Worm (Caenorhabditis elegans): Measurements from ENCODE around the gene B0303.11.

The B0303.11 gene

DNA sequence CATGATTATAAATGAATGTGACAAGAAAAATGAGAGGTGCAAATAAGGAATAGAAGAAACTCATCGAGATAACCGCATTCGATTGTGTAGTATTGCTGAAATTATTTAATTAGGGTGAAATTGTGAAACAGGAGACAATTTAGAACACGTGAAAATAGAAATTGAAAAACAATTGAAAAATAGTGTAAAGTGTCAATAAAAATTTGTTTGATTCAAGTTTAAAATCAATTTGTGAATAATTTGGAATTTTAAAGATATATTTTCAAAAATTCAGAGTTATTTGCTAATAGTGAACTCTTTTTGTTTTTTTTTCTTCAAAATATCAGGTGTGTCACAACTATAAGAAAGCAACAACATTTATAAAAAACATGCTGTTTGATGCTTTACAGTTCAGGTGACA lies 21.1 kb upstream of the B0303.11 start, which contains the start of gene ZK370.4:
Gene ZK370.4 (minus strand): TSS at position 101 of the 400 bp plus-strand sequence.
- TF ChIP-seq ztf-29 (GFP tag; IDR thresholded peaks at IDR 0.05) = no peak
- TF ChIP-seq ztf-23 (GFP tag; IDR thresholded peaks at IDR 0.05) = no peak
- TF ChIP-seq med-1 (GFP tag; optimal IDR thresholded peaks at IDR 0.05; ENCODE audit: insufficient read depth) = no peak
- no peak for TF ChIP-seq cog-1 (tag; optimal IDR thresholded peaks at IDR 0.05)
- no peak for TF ChIP-seq tab-1 (GFP tag; IDR thresholded peaks at IDR 0.05)
- no peak for TF ChIP-seq T22C8.4 (GFP tag; IDR thresholded peaks at IDR 0.05)
- TF ChIP-seq klf-2 (GFP tag; conservative IDR thresholded peaks at IDR 0.05) = no peak
- TF ChIP-seq flt-1 (GFP tag; IDR thresholded peaks at IDR 0.05) = no peak
- no peak for TF ChIP-seq ref-1 (GFP tag; conservative IDR thresholded peaks at IDR 0.05)

DNA sequence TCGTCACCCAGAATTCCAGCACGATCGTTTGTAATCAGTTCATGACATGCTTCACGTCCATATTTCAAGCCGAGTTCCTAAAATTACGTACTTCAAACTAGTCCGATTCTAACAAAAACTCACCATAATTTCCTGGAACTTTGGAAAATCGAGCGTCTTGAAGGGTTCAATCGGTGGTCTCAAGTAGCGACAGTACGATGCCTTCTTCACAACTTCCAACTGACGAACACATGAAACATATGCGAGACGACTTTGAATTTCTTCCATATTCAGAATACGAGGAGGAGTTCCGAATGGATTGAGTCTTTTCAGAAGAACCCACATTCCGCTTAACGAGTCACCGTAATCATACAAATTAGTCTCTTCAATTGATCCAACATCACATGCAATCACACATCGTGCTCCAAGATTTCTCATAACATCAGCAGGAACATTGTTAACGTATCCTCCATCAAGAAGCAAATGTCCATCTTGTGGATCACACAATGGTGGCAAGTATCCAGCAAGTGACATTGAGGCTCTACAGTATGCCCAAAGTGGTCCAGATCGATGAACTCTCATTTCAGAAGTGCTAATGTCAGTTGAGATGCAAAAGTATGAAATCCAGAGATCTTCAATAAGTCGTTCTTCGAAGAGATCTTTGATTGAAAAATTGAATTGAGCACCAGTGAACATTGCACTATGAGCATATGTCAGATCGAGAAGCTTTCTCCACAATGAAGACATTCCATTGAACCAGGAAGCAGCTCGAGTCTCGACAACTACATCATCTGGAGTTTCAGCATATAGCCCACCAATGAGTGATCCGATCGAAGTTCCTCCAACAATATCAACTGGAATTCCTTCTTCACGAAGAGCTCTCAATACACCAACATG lies 16.0 kb upstream of the B0303.11 start:
- TF ChIP-seq med-1 (GFP tag; optimal IDR thresholded peaks at IDR 0.05; ENCODE audit: insufficient read depth) (no peak), T22C8.4 (GFP tag; IDR thresholded peaks at IDR 0.05) (no peak), klf-2 (GFP tag; conservative IDR thresholded peaks at IDR 0.05) (no peak), cog-1 (tag; optimal IDR thresholded peaks at IDR 0.05) (no peak), ztf-29 (GFP tag; IDR thresholded peaks at IDR 0.05) (no peak), ztf-23 (GFP tag; IDR thresholded peaks at IDR 0.05) (no peak), ref-1 (GFP tag; conservative IDR thresholded peaks at IDR 0.05) (no peak), flt-1 (GFP tag; IDR thresholded peaks at IDR 0.05) (no peak), tab-1 (GFP tag; IDR thresholded peaks at IDR 0.05) (no peak)

DNA sequence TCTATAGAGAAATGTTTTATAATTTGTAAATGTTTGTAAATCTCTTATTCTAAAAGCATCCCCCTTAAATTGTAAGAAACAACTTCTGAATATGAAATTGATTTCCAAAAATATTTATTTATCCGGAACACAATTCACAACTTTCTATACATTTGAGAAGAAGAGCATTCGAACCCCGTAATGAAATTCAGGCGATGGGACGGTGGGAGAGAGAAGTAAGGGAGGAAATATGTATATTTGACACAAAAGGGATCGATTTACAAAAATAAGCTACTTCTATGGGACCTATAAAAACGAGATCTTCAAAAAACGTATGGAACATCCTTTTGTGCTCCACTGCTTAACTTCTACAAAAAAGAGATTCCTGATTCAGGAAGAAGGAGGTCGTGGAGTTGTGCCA lies 15.0 kb upstream of the B0303.11 start:
- no peak for TF ChIP-seq flt-1 (GFP tag; IDR thresholded peaks at IDR 0.05)
- no peak for TF ChIP-seq med-1 (GFP tag; optimal IDR thresholded peaks at IDR 0.05; ENCODE audit: insufficient read depth)
- TF ChIP-seq ref-1 (GFP tag; conservative IDR thresholded peaks at IDR 0.05) = no peak
- TF ChIP-seq cog-1 (tag; optimal IDR thresholded peaks at IDR 0.05) = no peak
- no peak for TF ChIP-seq tab-1 (GFP tag; IDR thresholded peaks at IDR 0.05)
- no peak for TF ChIP-seq ztf-23 (GFP tag; IDR thresholded peaks at IDR 0.05)
- no peak for TF ChIP-seq ztf-29 (GFP tag; IDR thresholded peaks at IDR 0.05)
- no peak for TF ChIP-seq T22C8.4 (GFP tag; IDR thresholded peaks at IDR 0.05)
- no peak for TF ChIP-seq klf-2 (GFP tag; conservative IDR thresholded peaks at IDR 0.05)

DNA sequence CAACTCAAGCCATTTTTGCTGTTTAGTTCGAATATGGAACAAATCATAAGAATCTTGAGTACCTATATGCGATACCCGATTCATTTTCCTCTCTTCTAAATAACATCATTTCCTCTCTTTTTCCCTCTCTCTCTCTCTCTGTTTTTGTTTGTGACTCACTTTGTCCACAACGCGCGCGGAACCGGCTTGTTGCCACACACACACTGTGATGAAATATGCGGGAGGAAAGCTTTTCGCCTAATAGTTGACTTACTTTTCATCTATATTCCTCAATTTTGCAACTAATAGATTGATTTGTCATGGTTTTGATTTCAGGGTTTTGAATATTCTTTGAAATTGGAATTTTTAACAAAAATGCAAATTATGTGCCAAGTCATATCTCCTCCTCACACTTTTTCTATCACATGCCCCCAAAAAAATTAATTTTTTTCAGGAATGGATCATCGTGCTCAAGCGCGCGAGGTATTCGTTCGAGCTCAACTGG lies 9.6 kb upstream of the B0303.11 start, which contains the start of gene hipr-1:
Gene hipr-1 (plus strand): TSS at position 434 of the 484 bp plus-strand sequence.
- no peak for TF ChIP-seq ztf-29 (GFP tag; IDR thresholded peaks at IDR 0.05)
- TF ChIP-seq ztf-23 (GFP tag; IDR thresholded peaks at IDR 0.05) = no peak
- TF ChIP-seq cog-1 (tag; optimal IDR thresholded peaks at IDR 0.05) = no peak
- TF ChIP-seq flt-1 (GFP tag; IDR thresholded peaks at IDR 0.05) = no peak
- TF ChIP-seq T22C8.4 (GFP tag; IDR thresholded peaks at IDR 0.05) = no peak
- TF ChIP-seq tab-1 (GFP tag; IDR thresholded peaks at IDR 0.05) = no peak
- TF ChIP-seq med-1 (GFP tag; optimal IDR thresholded peaks at IDR 0.05; ENCODE audit: insufficient read depth) = no peak
- no peak for TF ChIP-seq klf-2 (GFP tag; conservative IDR thresholded peaks at IDR 0.05)
- no peak for TF ChIP-seq ref-1 (GFP tag; conservative IDR thresholded peaks at IDR 0.05)

DNA sequence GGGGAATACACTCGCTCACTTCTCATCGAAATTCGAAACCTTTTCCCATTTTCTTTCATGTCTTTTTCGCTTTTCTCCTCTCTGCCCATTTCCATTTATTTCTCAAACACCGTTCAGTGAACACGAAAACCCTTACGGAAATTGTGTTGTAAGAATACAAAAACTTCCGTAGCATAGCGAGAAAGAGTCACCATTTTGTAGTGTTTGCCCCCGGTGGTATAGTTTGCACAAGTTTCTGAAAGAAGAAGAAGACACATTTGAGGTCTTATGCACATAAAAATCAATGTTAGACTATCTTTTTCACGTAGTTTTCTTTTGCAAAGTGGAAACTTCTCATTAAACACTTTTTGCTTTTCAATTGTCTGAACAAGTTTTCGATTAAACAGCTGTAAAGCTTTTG lies 8.9 kb upstream of the B0303.11 start:
- TF ChIP-seq T22C8.4 (GFP tag; IDR thresholded peaks at IDR 0.05) (no peak), ztf-29 (GFP tag; IDR thresholded peaks at IDR 0.05) (no peak), tab-1 (GFP tag; IDR thresholded peaks at IDR 0.05) (no peak), klf-2 (GFP tag; conservative IDR thresholded peaks at IDR 0.05) (no peak), med-1 (GFP tag; optimal IDR thresholded peaks at IDR 0.05; ENCODE audit: insufficient read depth) (no peak), ref-1 (GFP tag; conservative IDR thresholded peaks at IDR 0.05) (no peak), ztf-23 (GFP tag; IDR thresholded peaks at IDR 0.05) (no peak), flt-1 (GFP tag; IDR thresholded peaks at IDR 0.05) (no peak), cog-1 (tag; optimal IDR thresholded peaks at IDR 0.05) (no peak)

DNA sequence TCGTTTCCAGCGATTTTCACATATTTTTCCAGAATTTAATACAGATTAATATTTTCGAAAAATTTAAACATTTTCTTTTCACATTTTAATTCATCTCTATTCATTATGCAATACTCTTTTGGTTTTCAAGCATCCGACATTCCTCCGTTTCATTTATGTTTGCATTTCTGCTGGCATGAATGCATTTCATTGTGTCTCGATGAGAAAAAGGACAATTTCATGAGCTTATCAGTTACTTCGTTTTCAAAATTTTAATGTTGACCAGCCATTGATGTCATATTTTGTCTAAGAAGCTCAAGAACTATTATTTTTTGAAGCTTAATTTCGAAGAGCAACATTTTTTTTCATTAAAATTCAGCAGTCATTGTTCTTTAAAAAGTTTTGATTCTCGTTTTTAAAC lies 8.4 kb upstream of the B0303.11 start:
- TF ChIP-seq ztf-23 (GFP tag; IDR thresholded peaks at IDR 0.05) = no peak
- no peak for TF ChIP-seq ztf-29 (GFP tag; IDR thresholded peaks at IDR 0.05)
- no peak for TF ChIP-seq ref-1 (GFP tag; conservative IDR thresholded peaks at IDR 0.05)
- TF ChIP-seq flt-1 (GFP tag; IDR thresholded peaks at IDR 0.05) = no peak
- no peak for TF ChIP-seq tab-1 (GFP tag; IDR thresholded peaks at IDR 0.05)
- no peak for TF ChIP-seq T22C8.4 (GFP tag; IDR thresholded peaks at IDR 0.05)
- TF ChIP-seq med-1 (GFP tag; optimal IDR thresholded peaks at IDR 0.05; ENCODE audit: insufficient read depth) = no peak
- no peak for TF ChIP-seq cog-1 (tag; optimal IDR thresholded peaks at IDR 0.05)
- no peak for TF ChIP-seq klf-2 (GFP tag; conservative IDR thresholded peaks at IDR 0.05)

DNA sequence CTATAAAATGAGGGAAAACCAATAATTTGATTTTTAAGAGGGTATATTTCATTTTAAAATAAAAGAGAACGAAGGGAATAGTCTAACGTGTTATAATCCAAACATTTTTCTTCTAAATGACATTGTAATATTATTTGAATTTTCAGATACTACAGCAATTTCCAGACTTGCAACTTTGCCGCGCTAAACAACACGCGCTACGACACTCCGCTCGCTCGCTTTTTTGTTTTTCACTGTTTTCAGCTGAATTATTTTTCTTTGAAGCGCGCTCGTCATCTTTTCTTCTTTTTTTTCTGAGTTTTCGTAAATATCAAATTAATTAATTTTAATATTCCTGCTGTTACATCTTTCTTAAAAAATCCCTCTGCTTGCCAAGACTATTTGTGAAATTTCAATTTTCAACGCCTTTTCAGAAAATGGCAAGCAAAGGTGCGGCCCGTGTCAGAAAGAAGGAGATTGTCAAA lies 7.1 kb upstream of the B0303.11 start, which contains the start of gene mrpl-11:
Gene mrpl-11 (plus strand): TSS at position 414 of the 464 bp plus-strand sequence.
- TF ChIP-seq T22C8.4 (GFP tag; IDR thresholded peaks at IDR 0.05) (no peak), tab-1 (GFP tag; IDR thresholded peaks at IDR 0.05) (no peak), cog-1 (tag; optimal IDR thresholded peaks at IDR 0.05) (no peak), med-1 (GFP tag; optimal IDR thresholded peaks at IDR 0.05; ENCODE audit: insufficient read depth) (no peak), ref-1 (GFP tag; conservative IDR thresholded peaks at IDR 0.05) (no peak), klf-2 (GFP tag; conservative IDR thresholded peaks at IDR 0.05) (no peak), ztf-29 (GFP tag; IDR thresholded peaks at IDR 0.05) (no peak), flt-1 (GFP tag; IDR thresholded peaks at IDR 0.05) (no peak), ztf-23 (GFP tag; IDR thresholded peaks at IDR 0.05) (no peak)

DNA sequence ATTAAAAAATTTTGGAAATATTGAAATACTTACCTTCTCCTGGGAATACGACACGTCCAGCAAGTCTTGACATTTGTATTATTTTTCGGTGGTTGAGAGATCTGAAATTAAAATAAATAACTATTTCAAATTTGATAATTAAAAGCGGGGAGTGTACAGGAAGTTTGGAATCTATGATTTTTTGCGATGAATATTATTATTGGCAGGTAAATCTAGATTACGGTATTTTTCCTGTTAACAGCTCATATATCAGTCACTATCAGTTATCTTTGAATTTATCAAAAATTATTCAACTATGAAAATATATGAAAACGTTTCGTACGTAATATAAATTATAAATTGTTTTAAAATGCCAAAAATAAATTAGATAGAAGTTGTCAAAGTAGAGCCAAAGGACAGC lies 5.9 kb upstream of the B0303.11 start, which contains the start of gene B0303.14:
Gene B0303.14 (minus strand): TSS at position 101 of the 400 bp plus-strand sequence.
- TF ChIP-seq tab-1 (GFP tag; IDR thresholded peaks at IDR 0.05) = no peak
- no peak for TF ChIP-seq ztf-29 (GFP tag; IDR thresholded peaks at IDR 0.05)
- TF ChIP-seq klf-2 (GFP tag; conservative IDR thresholded peaks at IDR 0.05) = no peak
- no peak for TF ChIP-seq T22C8.4 (GFP tag; IDR thresholded peaks at IDR 0.05)
- no peak for TF ChIP-seq ztf-23 (GFP tag; IDR thresholded peaks at IDR 0.05)
- no peak for TF ChIP-seq cog-1 (tag; optimal IDR thresholded peaks at IDR 0.05)
- TF ChIP-seq med-1 (GFP tag; optimal IDR thresholded peaks at IDR 0.05; ENCODE audit: insufficient read depth) = no peak
- no peak for TF ChIP-seq flt-1 (GFP tag; IDR thresholded peaks at IDR 0.05)
- TF ChIP-seq ref-1 (GFP tag; conservative IDR thresholded peaks at IDR 0.05) = no peak

DNA sequence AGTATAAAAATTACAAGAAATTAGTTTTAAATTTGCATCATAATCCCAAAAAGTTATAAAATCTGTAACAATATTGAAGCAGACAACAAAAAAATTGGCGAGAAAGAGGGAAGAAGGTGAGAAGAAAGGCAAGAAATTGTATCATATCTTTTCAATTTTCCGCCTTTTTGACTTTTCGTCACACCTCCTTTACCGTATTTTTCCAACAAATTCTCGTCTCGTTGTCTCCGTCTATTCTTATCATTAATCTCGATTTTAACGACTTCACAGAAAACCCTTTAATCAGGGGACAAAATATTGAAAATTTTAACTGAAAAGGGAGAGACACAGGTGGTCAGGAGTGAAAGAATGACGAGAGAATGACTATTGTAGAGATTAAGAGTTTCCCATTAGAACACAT lies 2.8 kb upstream of the B0303.11 start:
- TF ChIP-seq flt-1 (GFP tag; IDR thresholded peaks at IDR 0.05) (no peak), ref-1 (GFP tag; conservative IDR thresholded peaks at IDR 0.05) (no peak), tab-1 (GFP tag; IDR thresholded peaks at IDR 0.05) (no peak), ztf-23 (GFP tag; IDR thresholded peaks at IDR 0.05) (no peak), klf-2 (GFP tag; conservative IDR thresholded peaks at IDR 0.05) (no peak), T22C8.4 (GFP tag; IDR thresholded peaks at IDR 0.05) (no peak), med-1 (GFP tag; optimal IDR thresholded peaks at IDR 0.05; ENCODE audit: insufficient read depth) (no peak), cog-1 (tag; optimal IDR thresholded peaks at IDR 0.05) (no peak), ztf-29 (GFP tag; IDR thresholded peaks at IDR 0.05) (no peak)
